Fruit fly (Drosophila melanogaster) whole organism, embryonic: ENCODE results near the gene jus.
A peak's percentile ranks its signal among the peaks of the same experiment; 100 is the strongest.

ENCODE experiments used
- Atf3 ChIP-seq: fragments of 200-800 bp; sonication (Bioruptor generic); optimal IDR thresholded peaks from 3 replicates; lab custom pipeline; 2016; ENCODE audit warnings: missing biosample characterization, missing genetic modification characterization
- CG11695 ChIP-seq: fragments of 200-800 bp; sonication (Bioruptor generic); IDR thresholded peaks from 3 replicates; pipeline ENCODE4 v1.3.6; 2022; ENCODE audit warnings: missing biosample characterization, missing genetic modification characterization
- CG12299 ChIP-seq: fragments of 200-800 bp; sonication (Bioruptor generic); optimal IDR thresholded peaks from 2 replicates; lab custom pipeline; 2018; ENCODE audit warnings: missing biosample characterization, mild to moderate bottlenecking, missing genetic modification characterization
- CG1233 ChIP-seq: fragments of 200-800 bp; sonication (Bioruptor generic); optimal IDR thresholded peaks from 4 replicates; lab custom pipeline; 2018; ENCODE audit warnings: missing biosample characterization, mild to moderate bottlenecking, missing genetic modification characterization
- CG13775 ChIP-seq: fragments of 200-800 bp; sonication (Bioruptor generic); optimal IDR thresholded peaks from 3 replicates; lab custom pipeline; 2017; ENCODE audit warnings: missing biosample characterization, mild to moderate bottlenecking, missing genetic modification characterization
- CG15011 ChIP-seq: fragments of 200-800 bp; sonication (Bioruptor generic); optimal IDR thresholded peaks from 3 replicates; lab custom pipeline; 2018; ENCODE audit warnings: missing biosample characterization, mild to moderate bottlenecking, missing genetic modification characterization
- CG15601 ChIP-seq: fragments of 200-800 bp; sonication (Bioruptor generic); optimal IDR thresholded peaks from 3 replicates; lab custom pipeline; 2019; ENCODE audit warnings: missing biosample characterization, mild to moderate bottlenecking, missing genetic modification characterization, moderate library complexity
- CG16863 ChIP-seq: fragments of 200-800 bp; sonication (Bioruptor generic); optimal IDR thresholded peaks from 3 replicates; lab custom pipeline; 2016; ENCODE audit warnings: missing biosample characterization, missing genetic modification characterization
- CG17802 ChIP-seq: fragments of 200-800 bp; sonication (Bioruptor generic); optimal IDR thresholded peaks from 2 replicates; lab custom pipeline; 2018; ENCODE audit warnings: missing biosample characterization, mild to moderate bottlenecking, missing genetic modification characterization, moderate library complexity
- CG18476 ChIP-seq: fragments of 200-800 bp; sonication (Bioruptor generic); optimal IDR thresholded peaks from 2 replicates; lab custom pipeline; 2016; ENCODE audit warnings: missing biosample characterization, mild to moderate bottlenecking, missing genetic modification characterization
- CG2116 ChIP-seq: fragments of 200-800 bp; sonication (Bioruptor generic); optimal IDR thresholded peaks from 3 replicates; lab custom pipeline; 2018; ENCODE audit warnings: missing biosample characterization, mild to moderate bottlenecking, missing genetic modification characterization
- CG3281 ChIP-seq: fragments of 200-800 bp; sonication (Bioruptor generic); optimal IDR thresholded peaks from 3 replicates; lab custom pipeline; 2017; ENCODE audit warnings: missing biosample characterization, mild to moderate bottlenecking, missing genetic modification characterization
- CG5245 ChIP-seq: fragments of 200-800 bp; sonication (Bioruptor generic); optimal IDR thresholded peaks from 3 replicates; lab custom pipeline; 2016; ENCODE audit warnings: missing biosample characterization, missing genetic modification characterization
- CG6765 ChIP-seq: fragments of 200-800 bp; sonication (Bioruptor generic); optimal IDR thresholded peaks from 3 replicates; lab custom pipeline; 2017; ENCODE audit warnings: missing biosample characterization, mild to moderate bottlenecking, missing genetic modification characterization
- CG6791 ChIP-seq: fragments of 200-800 bp; sonication (Bioruptor generic); IDR thresholded peaks from 3 replicates; pipeline ENCODE4 v1.3.6; 2022; ENCODE audit warnings: missing biosample characterization, missing genetic modification characterization; ENCODE audit not compliant: partially characterized antibody
- CG7271 ChIP-seq: fragments of 200-800 bp; sonication (Bioruptor generic); optimal IDR thresholded peaks from 2 replicates; lab custom pipeline; 2018; ENCODE audit warnings: missing biosample characterization, mild to moderate bottlenecking, missing genetic modification characterization, moderate library complexity
- CG7372 ChIP-seq: fragments of 200-800 bp; sonication (Bioruptor generic); IDR thresholded peaks from 2 replicates; pipeline ENCODE4 v1.3.6; 2022; ENCODE audit warnings: missing biosample characterization, missing genetic modification characterization
- CG9609 ChIP-seq: fragments of 200-800 bp; sonication (Bioruptor generic); optimal IDR thresholded peaks from 3 replicates; lab custom pipeline; 2016; ENCODE audit warnings: missing biosample characterization, missing genetic modification characterization
- Dip2 ChIP-seq: fragments of 200-800 bp; sonication (Bioruptor generic); IDR thresholded peaks from 2 replicates; pipeline ENCODE4 v1.3.6; 2022; ENCODE audit warnings: missing biosample characterization, missing genetic modification characterization
- Hmr ChIP-seq: fragments of 200-800 bp; sonication (Bioruptor generic); optimal IDR thresholded peaks from 3 replicates; lab custom pipeline; 2017; ENCODE audit warnings: mild to moderate bottlenecking, missing biosample characterization, missing genetic modification reagents, missing genetic modification characterization
- Hr78 ChIP-seq, 2 experiments: fragments of 200-800 bp in 1 of 2; fragments of >200 bp in 1 of 2; sonication (Bioruptor generic) in 1 of 2; optimal IDR thresholded peaks; 2 replicates each; lab custom pipeline; 2017 to 2019; ENCODE audit warnings: missing biosample characterization in 2 of 2, missing genetic modification characterization in 2 of 2, mild to moderate bottlenecking in 1 of 2, moderate library complexity in 1 of 2
- MTF-1 ChIP-seq: fragments of 200-800 bp; sonication (Bioruptor generic); optimal IDR thresholded peaks from 2 replicates; lab custom pipeline; 2018; ENCODE audit warnings: missing biosample characterization, mild to moderate bottlenecking, missing genetic modification characterization, borderline replicate concordance
- Nf-YC ChIP-seq: fragments of 200-800 bp; optimal IDR thresholded peaks from 3 replicates; lab custom pipeline; 2019; ENCODE audit warnings: missing biosample characterization, mild to moderate bottlenecking, missing genetic modification characterization, moderate library complexity
- Rfx ChIP-seq: fragments of 200-800 bp; sonication (Bioruptor generic); IDR thresholded peaks from 2 replicates; pipeline ENCODE4 v1.3.6; 2022; ENCODE audit warnings: missing biosample characterization, missing genetic modification characterization
- Side ChIP-seq: fragments of 200-800 bp; sonication (Bioruptor generic); optimal IDR thresholded peaks from 2 replicates; lab custom pipeline; 2016; ENCODE audit warnings: missing biosample characterization, missing genetic modification characterization
- ap ChIP-seq: fragments of 200-800 bp; sonication (Bioruptor generic); IDR thresholded peaks from 2 replicates; pipeline ENCODE4 v1.3.6; 2022; ENCODE audit warnings: missing biosample characterization, missing genetic modification characterization
- ash1 ChIP-seq: fragments of 200-800 bp; sonication (Bioruptor generic); optimal IDR thresholded peaks from 2 replicates; lab custom pipeline; 2018; ENCODE audit warnings: missing biosample characterization, mild to moderate bottlenecking, missing genetic modification characterization
- bowl ChIP-seq: fragments of 200-800 bp; sonication (Bioruptor generic); IDR thresholded peaks from 2 replicates; pipeline ENCODE4 v1.3.6; 2022; ENCODE audit warnings: missing biosample characterization, missing genetic modification characterization
- cas ChIP-seq: fragments of 200-800 bp; sonication (Bioruptor generic); IDR thresholded peaks from 2 replicates; pipeline ENCODE4 v1.3.6; 2022; ENCODE audit warnings: missing biosample characterization, missing genetic modification characterization
- ci ChIP-seq: fragments of 200-800 bp; sonication (Bioruptor generic); IDR thresholded peaks from 3 replicates; pipeline ENCODE4 v1.3.6; 2022; ENCODE audit warnings: missing biosample characterization, missing genetic modification characterization
- da ChIP-seq: fragments of 200-800 bp; sonication (Bioruptor generic); optimal IDR thresholded peaks from 2 replicates; lab custom pipeline; 2016; ENCODE audit warnings: missing biosample characterization, missing genetic modification characterization
- ewg ChIP-seq: fragments of 200-800 bp; sonication (Bioruptor generic); optimal IDR thresholded peaks from 3 replicates; lab custom pipeline; 2017; ENCODE audit warnings: mild to moderate bottlenecking, missing biosample characterization, missing genetic modification reagents, missing genetic modification characterization
- fd64A ChIP-seq: fragments of 200-800 bp; sonication (Bioruptor generic); optimal IDR thresholded peaks from 3 replicates; lab custom pipeline; 2018; ENCODE audit warnings: missing biosample characterization, mild to moderate bottlenecking, missing genetic modification characterization
- fd96Cb ChIP-seq: fragments of 200-800 bp; sonication (Bioruptor generic); optimal IDR thresholded peaks from 2 replicates; lab custom pipeline; 2018; ENCODE audit warnings: missing biosample characterization, mild to moderate bottlenecking, missing genetic modification characterization, moderate library complexity
- gem ChIP-seq: fragments of 200-800 bp; sonication (Bioruptor generic); optimal IDR thresholded peaks from 2 replicates; lab custom pipeline; 2019; ENCODE audit warnings: missing biosample characterization, mild to moderate bottlenecking, missing genetic modification characterization, moderate library complexity
- gsb-n ChIP-seq: fragments of 200-800 bp; sonication (Bioruptor generic); optimal IDR thresholded peaks from 3 replicates; lab custom pipeline; 2018; ENCODE audit warnings: missing biosample characterization, mild to moderate bottlenecking, missing genetic modification characterization
- inv ChIP-seq: fragments of 200-800 bp; sonication (Bioruptor generic); IDR thresholded peaks from 2 replicates; pipeline ENCODE4 v1.3.6; 2022; ENCODE audit warnings: missing biosample characterization, missing genetic modification characterization; ENCODE audit not compliant: partially characterized antibody
- jigr1 ChIP-seq: fragments of 200-800 bp; sonication (Bioruptor generic); IDR thresholded peaks from 3 replicates; pipeline ENCODE4 v1.3.6; 2022; ENCODE audit warnings: missing biosample characterization, missing genetic modification characterization
- nerfin-1 ChIP-seq: fragments of 200-800 bp; sonication (Bioruptor generic); optimal IDR thresholded peaks from 3 replicates; lab custom pipeline; 2019; ENCODE audit warnings: missing biosample characterization, mild to moderate bottlenecking, missing genetic modification characterization, moderate library complexity
- nmo ChIP-seq: fragments of 200-800 bp; sonication (Bioruptor generic); optimal IDR thresholded peaks from 2 replicates; lab custom pipeline; 2018; ENCODE audit warnings: missing biosample characterization, mild to moderate bottlenecking, missing genetic modification characterization, moderate library complexity
- phol ChIP-seq: fragments of 200-800 bp; sonication (Bioruptor generic); optimal IDR thresholded peaks from 3 replicates; lab custom pipeline; 2018; ENCODE audit warnings: missing biosample characterization, mild to moderate bottlenecking, missing genetic modification characterization, moderate library complexity
- sc ChIP-seq, 3 experiments: fragments of >200 bp in 2 of 3; fragments of 200-800 bp in 1 of 3; sonication (Bioruptor generic) in 1 of 3; optimal IDR thresholded peaks; 2 replicates in 2 of 3; 3 replicates in 1 of 3; lab custom pipeline; 2017; ENCODE audit warnings: mild to moderate bottlenecking in 1 of 3, missing biosample characterization in 1 of 3, missing genetic modification characterization in 1 of 3, missing genetic modification reagents in 1 of 3
- shn ChIP-seq: fragments of 200-800 bp; sonication (Bioruptor generic); optimal IDR thresholded peaks from 3 replicates; lab custom pipeline; 2016; ENCODE audit warnings: missing biosample characterization, missing genetic modification characterization
- slbo ChIP-seq: fragments of 200-800 bp; sonication (Bioruptor generic); IDR thresholded peaks from 2 replicates; pipeline ENCODE4 v1.3.6; 2022; ENCODE audit warnings: missing biosample characterization, missing genetic modification characterization
- sug ChIP-seq: fragments of 200-800 bp; optimal IDR thresholded peaks from 2 replicates; lab custom pipeline; 2019; ENCODE audit warnings: missing biosample characterization, mild to moderate bottlenecking, missing genetic modification characterization, moderate library complexity
- tll ChIP-seq, 2 experiments: fragments of 200-800 bp in 1 of 2; fragments of >200 bp in 1 of 2; sonication (Bioruptor generic) in 1 of 2; optimal IDR thresholded peaks; 2 replicates each; lab custom pipeline; 2017 to 2019; ENCODE audit warnings: missing biosample characterization in 2 of 2, missing genetic modification characterization in 2 of 2, mild to moderate bottlenecking in 1 of 2, moderate library complexity in 1 of 2
- tna ChIP-seq: fragments of 200-800 bp; sonication (Bioruptor generic); IDR thresholded peaks from 2 replicates; pipeline ENCODE4 v1.3.6; 2022; ENCODE audit warnings: missing biosample characterization, missing genetic modification characterization; ENCODE audit not compliant: partially characterized antibody
- wek ChIP-seq: fragments of 200-800 bp; sonication (Bioruptor generic); optimal IDR thresholded peaks from 3 replicates; lab custom pipeline; 2018; ENCODE audit warnings: missing biosample characterization, mild to moderate bottlenecking, missing genetic modification characterization, moderate library complexity

jus gene

DNA sequence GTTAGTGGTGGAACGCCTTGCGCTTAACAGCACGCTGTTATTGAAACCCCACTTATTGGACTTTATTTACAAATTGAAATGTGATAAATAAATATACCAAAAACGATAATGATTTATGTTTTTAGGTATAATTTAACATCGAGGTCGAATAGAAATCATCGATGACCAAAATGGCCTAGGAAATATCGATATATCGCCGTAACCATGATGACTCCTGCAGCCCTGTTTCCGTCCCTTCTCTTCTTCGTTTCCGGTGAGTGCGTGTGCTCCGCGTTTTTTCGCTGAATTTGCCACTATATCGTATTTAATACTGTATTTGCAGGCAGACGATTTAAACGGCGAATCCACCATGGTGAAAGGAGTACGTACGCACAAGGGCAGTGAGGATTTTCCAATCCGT is 25.2 kb upstream of the jus start, which contains the start of gene eEF1gamma (continued):
- TF ChIP-seq CG15011, result peak; percentile 96
- peak; percentile 96 for TF ChIP-seq ash1 (GFP tag; lab: Kevin White, UChicago)
- peak; percentile 92 for TF ChIP-seq CG9609 (GFP tag; lab: Kevin White, UChicago)
- TF ChIP-seq CG11695 (GFP tag; lab: Robert Waterston, UW), result peak; percentile 90
- TF ChIP-seq nerfin-1, result peak; percentile 93
- peak; percentile 97 for TF ChIP-seq phol (tag; lab: Kevin White, UChicago)
- TF ChIP-seq fd96Cb (tag; lab: Kevin White, UChicago), result peak; percentile 79
- peak; percentile 95 for TF ChIP-seq wek (GFP tag; lab: Kevin White, UChicago)
- TF ChIP-seq CG18476 (GFP tag; lab: Kevin White, UChicago), result peak; percentile 89
- TF ChIP-seq fd64A (GFP tag; lab: Kevin White, UChicago), result peak; percentile 97
- peak; percentile 98 for TF ChIP-seq CG1233 (GFP tag; lab: Kevin White, UChicago)
- TF ChIP-seq shn, result peak; percentile 92
- no peak for TF ChIP-seq Dip2 (GFP tag; lab: Robert Waterston, UW)
- TF ChIP-seq CG6791 (GFP tag; lab: Robert Waterston, UW), result peak; percentile 96
- TF ChIP-seq gem (tag; lab: Kevin White, UChicago), result peak; percentile 84
- no peak for TF ChIP-seq jigr1
- peak; percentile 87 for TF ChIP-seq CG5245 (GFP tag; lab: Kevin White, UChicago)
- peak in 1 of 2 experiments; percentile 61 for TF ChIP-seq Hr78 (GFP tag; optimal IDR thresholded peaks at IDR 0.05; lab: Kevin White, UChicago)
- TF ChIP-seq ci, result peak; percentile 99
- TF ChIP-seq gsb-n, result peak; percentile 90
- TF ChIP-seq slbo, result peak; percentile 92
- TF ChIP-seq CG16863 (GFP tag; lab: Kevin White, UChicago), result peak; percentile 93
- TF ChIP-seq ap (GFP tag; lab: Robert Waterston, UW), result peak; percentile 94
- peak; percentile 82 for TF ChIP-seq CG17802 (tag; lab: Kevin White, UChicago)
- no peak for TF ChIP-seq sc (optimal IDR thresholded peaks at IDR 0.05; lab: Kevin White, UChicago)
- peak; percentile 92 for TF ChIP-seq sc (GFP tag; optimal IDR thresholded peaks at IDR 0.05; lab: Kevin White, UChicago)
- TF ChIP-seq bowl (GFP tag; lab: Robert Waterston, UW), result peak; percentile 88
- TF ChIP-seq CG3281 (GFP tag; lab: Kevin White, UChicago), result peak; percentile 97
- TF ChIP-seq CG13775, result peak; percentile 99
- TF ChIP-seq tll (GFP tag; optimal IDR thresholded peaks at IDR 0.05; lab: Kevin White, UChicago), result peak in 1 of 2 experiments; percentile 70
- TF ChIP-seq MTF-1 (GFP tag; lab: Kevin White, UChicago), result peak; percentile 98
- TF ChIP-seq Atf3, result peak; percentile 91
- TF ChIP-seq CG6765 (GFP tag; lab: Kevin White, UChicago), result peak; percentile 98
- TF ChIP-seq tna (GFP tag; lab: Robert Waterston, UW), result peak; percentile 92
- TF ChIP-seq Rfx (GFP tag; lab: Robert Waterston, UW), result peak; percentile 98
- peak; percentile 92 for TF ChIP-seq CG15601 (tag; lab: Kevin White, UChicago)
- TF ChIP-seq CG7271 (tag; lab: Kevin White, UChicago), result peak; percentile 99
- TF ChIP-seq nmo (GFP tag; lab: Kevin White, UChicago), result peak; percentile 92
- peak; percentile 91 for TF ChIP-seq da (GFP tag; lab: Kevin White, UChicago)
- peak; percentile 98 for TF ChIP-seq Hmr (GFP tag; lab: Kevin White, UChicago)
- TF ChIP-seq CG2116 (GFP tag; lab: Kevin White, UChicago), result peak; percentile 95
- peak; percentile 77 for TF ChIP-seq cas
- TF ChIP-seq inv (GFP tag; lab: Robert Waterston, UW), result peak; percentile 92
- peak; percentile 81 for TF ChIP-seq Nf-YC
- peak; percentile 85 for TF ChIP-seq CG12299
- TF ChIP-seq Side, result peak; percentile 97
- peak; percentile 91 for TF ChIP-seq ewg (GFP tag; lab: Kevin White, UChicago)
- TF ChIP-seq sug (tag; lab: Kevin White, UChicago), result peak; percentile 93
- TF ChIP-seq CG7372, result peak; percentile 88
